Fruit fly (Drosophila melanogaster): Measurements from ENCODE around the gene Ogg1.

Ogg1 gene

DNA sequence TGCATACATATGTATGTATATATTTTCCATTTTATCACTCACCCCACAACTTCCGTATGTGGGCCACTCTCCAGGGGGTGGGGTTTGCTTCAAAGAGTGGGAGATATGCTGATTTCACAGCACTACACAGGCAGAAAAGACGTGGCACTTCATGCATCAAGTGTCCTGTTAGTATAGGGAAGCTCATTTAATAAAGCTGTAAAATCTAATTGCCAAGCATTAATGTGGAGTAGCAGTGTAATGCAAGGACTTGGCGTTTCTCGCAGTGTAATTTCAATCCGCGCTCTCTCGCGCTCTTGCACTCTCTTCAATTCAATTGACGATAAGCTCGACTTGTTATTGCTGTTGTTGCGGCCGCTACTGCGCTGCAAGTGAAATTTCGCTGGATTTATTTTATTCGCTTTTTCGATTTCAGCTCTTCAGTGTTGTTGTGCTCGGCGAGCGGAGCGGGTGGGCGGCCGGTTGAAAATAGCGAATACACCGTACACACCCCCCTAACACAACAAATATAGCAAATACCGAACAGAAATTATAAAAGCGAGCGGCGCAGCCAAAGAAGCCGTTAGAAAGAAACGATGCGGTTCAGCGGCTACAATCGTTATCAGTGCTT lies 19.2 kb downstream of the Ogg1 start, which contains the start of gene Hexo2 (continued):
- TF ChIP-seq achi (GFP tag; optimal IDR thresholded peaks at IDR 0.05) (peak; percentile 97), pdm3 (GFP tag; optimal IDR thresholded peaks at IDR 0.05) (peak; percentile 99), CG32006 (GFP tag; optimal IDR thresholded peaks at IDR 0.05) (peak; percentile 99), dac (GFP tag; optimal IDR thresholded peaks at IDR 0.05) (peak; percentile 99), salr (GFP tag; optimal IDR thresholded peaks at IDR 0.05) (peak; percentile 94 to 96), Smox (GFP tag; optimal IDR thresholded peaks at IDR 0.05) (peak; percentile 98), Met (GFP tag; optimal IDR thresholded peaks at IDR 0.05) (peak; percentile 98), cyc (GFP tag; optimal IDR thresholded peaks at IDR 0.05) (peak; percentile 99), Hr4 (GFP tag; optimal IDR thresholded peaks at IDR 0.05) (peak; percentile 99), Sox15 (GFP tag; optimal IDR thresholded peaks at IDR 0.05) (peak; percentile 98), Blimp-1 (GFP tag; optimal IDR thresholded peaks at IDR 0.05) (peak; percentile 93), Lpt (GFP tag; optimal IDR thresholded peaks at IDR 0.05) (peak; percentile 98)

DNA sequence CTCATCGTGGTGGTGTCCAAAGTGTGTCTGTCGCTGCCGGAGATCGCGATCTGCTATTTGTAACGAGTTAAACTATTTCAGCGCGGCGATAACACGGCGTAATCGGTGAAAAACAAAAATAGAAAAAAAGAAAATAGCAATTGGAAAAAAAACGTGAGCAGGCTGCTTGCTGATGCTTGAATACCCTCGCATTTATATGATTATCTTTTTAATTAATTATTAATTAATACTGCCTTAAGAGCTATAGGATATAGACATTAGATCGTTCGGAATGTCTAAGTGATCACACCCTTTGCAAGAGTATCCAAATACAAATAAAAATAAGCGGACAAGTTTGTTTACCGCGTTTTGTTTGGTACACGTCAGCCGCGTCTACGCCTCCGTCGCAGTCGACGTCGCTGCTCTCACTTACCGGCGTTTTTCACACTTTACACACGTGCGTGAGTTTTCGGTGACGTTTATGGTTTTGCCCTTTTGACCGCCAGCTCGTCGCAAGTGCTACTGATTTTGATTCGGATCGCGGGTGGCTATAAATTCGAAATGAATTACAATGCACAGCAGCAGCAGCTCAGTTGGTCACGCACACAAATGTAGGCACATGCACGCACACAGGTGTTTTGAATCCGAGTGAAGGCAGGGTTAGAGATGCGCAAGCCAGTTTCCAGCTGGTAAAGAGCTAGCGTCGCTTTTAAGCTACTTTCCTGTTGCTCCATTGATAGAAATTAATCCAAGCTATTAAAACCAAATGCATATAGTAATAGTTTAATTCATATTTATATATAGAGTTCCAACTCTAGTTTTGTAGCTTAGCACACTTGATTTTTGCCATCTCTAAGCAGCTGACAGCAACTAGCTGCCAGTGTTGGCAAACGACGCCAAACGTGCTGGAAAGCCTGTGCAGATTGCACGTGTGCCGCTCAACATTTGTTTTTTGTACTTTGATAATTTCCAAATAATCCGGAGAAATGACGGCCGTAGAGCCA lies 24.2 kb downstream of the Ogg1 start, which contains the start of the genes CG2004 and CG1785:
Gene CG2004, minus strand, starts transcription at position 861 of the 983 bp plus-strand sequence.
Gene CG1785, plus strand, starts transcription at position 873 of the 983 bp plus-strand sequence.
- TF ChIP-seq esn (GFP tag; optimal IDR thresholded peaks at IDR 0.05) (peak; percentile 93), achi (GFP tag; optimal IDR thresholded peaks at IDR 0.05) (peak; percentile 91), Lpt (GFP tag; optimal IDR thresholded peaks at IDR 0.05) (peak; percentile 78), CG32006 (GFP tag; optimal IDR thresholded peaks at IDR 0.05) (peak; percentile 85), CG6276 (GFP tag; optimal IDR thresholded peaks at IDR 0.05) (peak; percentile 76), cyc (GFP tag; optimal IDR thresholded peaks at IDR 0.05) (peak; percentile 89), CG10631 (GFP tag; optimal IDR thresholded peaks at IDR 0.05) (peak; percentile 92), Sox102F (GFP tag; optimal IDR thresholded peaks at IDR 0.05) (peak; percentile 90), svp (GFP tag) (peak; percentile 88), CG3032 (tag; optimal IDR thresholded peaks at IDR 0.05) (peak; percentile 87), Hr39 (GFP tag; optimal IDR thresholded peaks at IDR 0.05) (peak; percentile 90), Sox15 (GFP tag; optimal IDR thresholded peaks at IDR 0.05) (peak; percentile 84), Ets96B (tag; optimal IDR thresholded peaks at IDR 0.05) (peak; percentile 84), Blimp-1 (GFP tag; optimal IDR thresholded peaks at IDR 0.05) (peak; percentile 63), pdm3 (GFP tag; optimal IDR thresholded peaks at IDR 0.05) (peak; percentile 90), net (GFP tag; optimal IDR thresholded peaks at IDR 0.05) (peak; percentile 82), CG31627 (GFP tag; optimal IDR thresholded peaks at IDR 0.05) (peak; percentile 91), CG34406 (GFP tag; optimal IDR thresholded peaks at IDR 0.05) (peak; percentile 83), Gug (GFP tag; IDR thresholded peaks at IDR 0.05) (peak; percentile 91), eg (GFP tag; IDR thresholded peaks at IDR 0.05) (peak; percentile 92), topi (GFP tag; optimal IDR thresholded peaks at IDR 0.05) (peak; percentile 89), CG6854 (GFP tag; optimal IDR thresholded peaks at IDR 0.05) (no peak), CG6163 (GFP tag; IDR thresholded peaks at IDR 0.05) (peak; percentile 94), CG11902 (GFP tag; optimal IDR thresholded peaks at IDR 0.05) (peak; percentile 82), CG6808 (GFP tag; optimal IDR thresholded peaks at IDR 0.05) (peak; percentile 66), CG8119 (GFP tag; IDR thresholded peaks at IDR 0.05) (peak; percentile 75), CG8319 (GFP tag; optimal IDR thresholded peaks at IDR 0.05) (peak; percentile 73), CG8632 (GFP tag; optimal IDR thresholded peaks at IDR 0.05) (peak; percentile 79), vri (GFP tag; optimal IDR thresholded peaks at IDR 0.05) (no peak), fd59A (GFP tag; optimal IDR thresholded peaks at IDR 0.05) (peak; percentile 80), fd85E (GFP tag; optimal IDR thresholded peaks at IDR 0.05) (peak; percentile 58), CG4318 (GFP tag; optimal IDR thresholded peaks at IDR 0.05) (peak; percentile 81), CG7368 (GFP tag; optimal IDR thresholded peaks at IDR 0.05) (peak; percentile 79), CG1621 (tag; optimal IDR thresholded peaks at IDR 0.05) (peak; percentile 74), Smox (GFP tag; optimal IDR thresholded peaks at IDR 0.05) (peak; percentile 89), CG3919 (GFP tag; optimal IDR thresholded peaks at IDR 0.05) (peak; percentile 91), salr (GFP tag; optimal IDR thresholded peaks at IDR 0.05) (peak; percentile 67 to 77), acj6 (GFP tag; optimal IDR thresholded peaks at IDR 0.05) (peak; percentile 92), CG9139 (GFP tag; optimal IDR thresholded peaks at IDR 0.05) (no peak), Hr38 (GFP tag; optimal IDR thresholded peaks at IDR 0.05) (no peak), Hr4 (GFP tag; optimal IDR thresholded peaks at IDR 0.05) (peak; percentile 86), ss (GFP tag; optimal IDR thresholded peaks at IDR 0.05) (peak; percentile 40 to 41), CG11294 (GFP tag; IDR thresholded peaks at IDR 0.05) (peak; percentile 87)

Measured in whole organism, prepupa.